Worm (Caenorhabditis elegans): Measurements from ENCODE around the gene F42A10.5.

The F42A10.5 gene

DNA sequence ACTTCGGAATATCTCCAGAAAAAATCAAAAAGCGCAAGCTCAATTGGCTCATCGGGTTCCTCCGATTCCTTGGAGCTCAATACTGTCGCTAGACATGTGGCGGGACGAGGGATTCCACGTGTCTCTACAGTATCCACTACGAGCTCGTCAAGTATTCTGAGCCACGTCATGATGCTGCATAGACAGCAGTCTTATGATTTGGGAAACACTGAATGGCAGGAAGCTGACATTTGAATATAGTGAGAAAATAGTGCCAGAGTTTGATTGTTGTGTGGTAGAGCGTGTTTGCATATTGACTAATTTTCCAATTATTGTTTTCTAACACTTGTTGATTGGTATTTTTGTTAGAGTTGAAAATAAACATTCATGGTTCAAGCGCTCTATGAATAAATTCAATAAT, 9.9 kb downstream of the F42A10.5 start:
- TF ChIP-seq cog-1 (tag; optimal IDR thresholded peaks at IDR 0.05) (no peak), ztf-29 (GFP tag; IDR thresholded peaks at IDR 0.05) (no peak), klf-2 (GFP tag; conservative IDR thresholded peaks at IDR 0.05) (no peak), ref-1 (GFP tag; conservative IDR thresholded peaks at IDR 0.05) (no peak), med-1 (GFP tag; optimal IDR thresholded peaks at IDR 0.05; ENCODE audit: insufficient read depth) (no peak), T22C8.4 (GFP tag; IDR thresholded peaks at IDR 0.05) (no peak), flt-1 (GFP tag; IDR thresholded peaks at IDR 0.05) (no peak), ztf-23 (GFP tag; IDR thresholded peaks at IDR 0.05) (no peak), tab-1 (GFP tag; IDR thresholded peaks at IDR 0.05) (no peak)

DNA sequence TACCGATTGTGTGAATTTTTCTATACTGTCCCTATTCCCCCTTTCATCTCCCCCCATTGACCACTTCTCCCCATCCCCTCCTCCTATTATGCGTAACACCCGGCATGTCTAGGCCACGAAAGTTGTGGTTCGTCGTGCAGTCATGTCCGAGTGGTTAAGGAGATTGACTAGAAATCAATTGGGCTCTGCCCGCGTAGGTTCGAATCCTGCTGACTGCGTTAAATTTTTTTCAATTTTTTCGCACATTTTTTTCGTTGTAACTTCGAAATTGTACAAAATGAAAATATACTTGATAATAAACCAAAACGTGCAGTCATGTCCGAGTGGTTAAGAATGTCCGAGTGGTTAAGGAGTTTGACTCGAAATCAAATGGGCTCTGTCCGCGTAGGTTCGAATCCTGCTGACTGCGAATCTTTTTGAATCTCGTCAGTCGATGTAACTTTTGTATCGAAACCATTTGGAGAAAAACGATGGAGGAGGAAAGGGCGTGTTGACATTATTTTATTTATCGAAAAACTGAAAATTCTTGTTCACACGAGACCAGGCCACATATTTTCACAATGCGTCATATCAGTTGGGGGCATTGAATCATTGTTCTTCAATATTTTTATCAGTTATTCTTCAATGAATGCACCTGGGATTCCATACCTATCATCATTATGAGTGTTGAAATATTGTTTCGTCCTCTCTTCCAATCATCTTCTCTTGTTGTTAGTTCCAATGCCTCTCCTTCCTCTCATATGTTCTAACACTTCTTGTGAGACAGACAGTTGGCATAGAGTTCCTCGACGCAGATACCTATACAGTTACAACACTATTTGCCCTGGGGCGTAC, 14.4 kb downstream of the F42A10.5 start, which contains the start of gene nfm-1:
TSS of gene nfm-1 (plus strand) at position 812 of the 834 bp plus-strand sequence.
- TF ChIP-seq ztf-23 (GFP tag; IDR thresholded peaks at IDR 0.05) = peak; percentile 95
- TF ChIP-seq klf-2 (GFP tag; conservative IDR thresholded peaks at IDR 0.05) = peak; percentile 88
- TF ChIP-seq ref-1 (GFP tag; conservative IDR thresholded peaks at IDR 0.05) = peak; percentile 89
- peak; percentile 89 for TF ChIP-seq cog-1 (tag; optimal IDR thresholded peaks at IDR 0.05)
- peak; percentile 93 for TF ChIP-seq tab-1 (GFP tag; IDR thresholded peaks at IDR 0.05)
- peak; percentile 90 for TF ChIP-seq T22C8.4 (GFP tag; IDR thresholded peaks at IDR 0.05)
- TF ChIP-seq ztf-29 (GFP tag; IDR thresholded peaks at IDR 0.05) = peak; percentile 95
- TF ChIP-seq flt-1 (GFP tag; IDR thresholded peaks at IDR 0.05) = peak; percentile 96
- peak; percentile 60 for TF ChIP-seq med-1 (GFP tag; optimal IDR thresholded peaks at IDR 0.05; ENCODE audit: insufficient read depth)

DNA sequence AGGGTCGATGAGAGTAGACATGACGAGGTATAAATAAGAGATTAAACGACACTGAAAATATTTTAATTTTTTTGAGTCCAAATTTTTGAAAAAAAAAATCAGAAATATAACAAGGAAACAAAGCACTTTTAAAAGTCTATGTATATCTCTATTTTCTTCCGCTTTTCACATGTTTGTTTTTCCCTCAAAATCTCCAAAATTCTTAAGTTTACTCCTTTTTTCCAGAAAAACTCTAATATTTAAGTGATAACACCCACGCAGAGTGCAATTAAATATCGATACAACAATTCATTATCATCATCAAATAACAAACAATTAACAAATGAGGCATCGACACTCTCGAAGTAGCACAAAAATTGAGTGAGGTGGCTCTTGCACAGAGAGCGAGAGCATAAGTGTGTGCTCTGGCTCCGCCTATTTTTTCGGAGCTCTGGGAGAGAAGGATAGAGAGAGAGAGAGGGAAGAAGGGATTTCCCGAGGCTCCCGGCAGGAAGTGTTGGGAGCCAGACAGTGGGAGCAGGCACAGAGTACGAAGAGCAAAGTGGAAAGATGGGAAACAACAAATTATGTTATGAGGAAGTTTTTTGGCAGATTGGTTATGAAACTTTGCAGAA, 15.5 kb downstream of the F42A10.5 start, which contains the start of gene anmt-2:
TSS of gene anmt-2 (minus strand) at position 51 of the 614 bp plus-strand sequence.
- TF ChIP-seq tab-1 (GFP tag; IDR thresholded peaks at IDR 0.05) = no peak

DNA sequence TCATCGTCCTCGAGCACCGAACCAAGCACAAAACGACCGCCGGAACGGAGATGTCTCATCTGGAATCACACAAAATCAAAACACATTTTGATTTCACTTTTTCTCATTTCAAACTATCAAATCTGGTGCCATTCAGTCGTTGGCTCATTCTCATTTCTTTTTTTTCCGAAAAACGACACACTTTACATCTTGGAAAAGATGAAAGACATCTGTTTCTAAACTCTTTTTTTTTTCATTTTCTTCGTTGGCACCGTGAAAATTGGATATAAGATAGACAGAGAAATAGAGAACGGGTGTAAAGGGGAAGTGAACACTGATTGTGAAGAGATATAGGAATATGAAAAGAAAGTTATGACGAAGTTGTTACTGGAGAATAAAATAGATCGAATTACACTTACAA, 17.5 kb downstream of the F42A10.5 start:
- TF ChIP-seq med-1 (GFP tag; optimal IDR thresholded peaks at IDR 0.05; ENCODE audit: insufficient read depth) (no peak), klf-2 (GFP tag; conservative IDR thresholded peaks at IDR 0.05) (no peak), T22C8.4 (GFP tag; IDR thresholded peaks at IDR 0.05) (no peak), cog-1 (tag; optimal IDR thresholded peaks at IDR 0.05) (no peak), flt-1 (GFP tag; IDR thresholded peaks at IDR 0.05) (no peak), ztf-29 (GFP tag; IDR thresholded peaks at IDR 0.05) (no peak), ref-1 (GFP tag; conservative IDR thresholded peaks at IDR 0.05) (no peak), tab-1 (GFP tag; IDR thresholded peaks at IDR 0.05) (no peak)

DNA sequence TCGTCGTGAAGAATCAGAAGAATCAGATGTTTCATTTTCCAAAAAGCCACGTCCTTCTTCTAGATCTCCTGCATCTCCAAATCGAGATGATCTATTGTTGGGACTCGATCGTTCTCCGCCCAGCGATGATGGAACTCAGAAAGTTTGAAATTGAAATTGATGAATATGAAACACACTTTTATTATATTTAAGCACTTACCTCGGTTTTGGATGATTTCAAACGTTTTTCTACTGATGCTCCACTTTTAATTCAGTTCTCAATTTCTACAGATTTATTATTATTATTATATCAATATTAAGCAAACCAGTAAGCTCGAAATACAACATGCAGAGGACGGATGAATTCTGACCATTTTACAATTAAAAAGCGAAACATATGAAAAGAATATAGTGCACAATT, 18.7 kb downstream of the F42A10.5 start:
- no peak for TF ChIP-seq tab-1 (GFP tag; IDR thresholded peaks at IDR 0.05)
- no peak for TF ChIP-seq T22C8.4 (GFP tag; IDR thresholded peaks at IDR 0.05)
- no peak for TF ChIP-seq flt-1 (GFP tag; IDR thresholded peaks at IDR 0.05)
- no peak for TF ChIP-seq klf-2 (GFP tag; conservative IDR thresholded peaks at IDR 0.05)
- no peak for TF ChIP-seq ref-1 (GFP tag; conservative IDR thresholded peaks at IDR 0.05)
- TF ChIP-seq ztf-29 (GFP tag; IDR thresholded peaks at IDR 0.05) = no peak
- no peak for TF ChIP-seq cog-1 (tag; optimal IDR thresholded peaks at IDR 0.05)
- no peak for TF ChIP-seq med-1 (GFP tag; optimal IDR thresholded peaks at IDR 0.05; ENCODE audit: insufficient read depth)
- TF ChIP-seq ztf-23 (GFP tag; IDR thresholded peaks at IDR 0.05) = no peak

DNA sequence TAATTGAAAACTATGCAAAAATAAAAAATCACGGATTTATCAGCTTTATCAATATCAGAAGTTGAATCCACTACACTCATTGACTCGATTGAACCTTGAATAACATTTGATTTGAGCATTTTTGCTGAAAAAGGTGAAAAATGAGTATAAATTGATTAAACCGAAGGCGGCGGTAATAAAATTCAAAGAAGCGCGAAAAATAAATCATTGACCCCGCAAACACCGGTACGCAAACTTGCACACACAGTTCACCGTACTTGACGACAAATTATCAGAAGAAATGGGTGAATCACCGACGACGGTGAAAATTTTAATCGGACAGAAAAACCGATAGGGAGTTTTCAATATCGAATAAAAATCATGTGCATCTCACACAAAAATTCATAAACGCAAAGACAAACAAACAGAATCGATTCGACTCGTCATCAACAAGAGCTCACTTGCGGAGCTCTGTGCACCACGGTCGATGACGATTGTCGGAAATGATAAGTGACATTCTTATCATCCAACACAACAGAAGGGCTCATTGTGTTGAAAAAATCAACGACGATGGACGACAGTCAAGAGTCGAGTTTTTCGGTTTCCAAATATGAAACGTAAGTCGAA, 23.7 kb downstream of the F42A10.5 start, which contains the start of the genes wht-7 and Y42G9A.1:
TSS of gene wht-7 (minus strand) at position 131 of the 606 bp plus-strand sequence.
TSS of gene Y42G9A.1 (plus strand) at position 495 of the 606 bp plus-strand sequence.
- TF ChIP-seq ztf-29 (GFP tag; IDR thresholded peaks at IDR 0.05) = no peak
- TF ChIP-seq med-1 (GFP tag; optimal IDR thresholded peaks at IDR 0.05; ENCODE audit: insufficient read depth) = no peak
- TF ChIP-seq ref-1 (GFP tag; conservative IDR thresholded peaks at IDR 0.05) = no peak
- no peak for TF ChIP-seq tab-1 (GFP tag; IDR thresholded peaks at IDR 0.05)
- no peak for TF ChIP-seq flt-1 (GFP tag; IDR thresholded peaks at IDR 0.05)
- TF ChIP-seq T22C8.4 (GFP tag; IDR thresholded peaks at IDR 0.05) = no peak
- TF ChIP-seq klf-2 (GFP tag; conservative IDR thresholded peaks at IDR 0.05) = no peak
- no peak for TF ChIP-seq ztf-23 (GFP tag; IDR thresholded peaks at IDR 0.05)

DNA sequence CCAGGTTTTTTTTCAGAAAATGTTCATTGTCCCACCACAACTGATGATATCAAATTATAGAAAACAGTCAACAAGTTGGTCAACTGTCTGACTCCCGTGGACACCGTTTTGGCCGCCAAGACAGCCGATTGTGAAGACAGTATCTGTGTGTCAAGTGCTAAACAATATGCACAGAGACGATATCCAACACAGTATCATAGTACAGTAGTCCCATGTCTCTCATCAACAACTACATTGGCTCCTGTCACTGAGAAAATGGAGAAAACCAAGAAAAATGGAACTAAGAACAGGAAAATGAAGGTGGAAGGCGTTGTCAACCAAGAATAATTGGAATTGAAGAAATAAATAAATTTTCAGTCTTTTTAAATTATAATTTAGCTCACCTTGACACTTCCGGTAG, 24.6 kb downstream of the F42A10.5 start:
- TF ChIP-seq flt-1 (GFP tag; IDR thresholded peaks at IDR 0.05) (no peak), med-1 (GFP tag; optimal IDR thresholded peaks at IDR 0.05; ENCODE audit: insufficient read depth) (no peak), ztf-23 (GFP tag; IDR thresholded peaks at IDR 0.05) (no peak), klf-2 (GFP tag; conservative IDR thresholded peaks at IDR 0.05) (no peak), ref-1 (GFP tag; conservative IDR thresholded peaks at IDR 0.05) (no peak), ztf-29 (GFP tag; IDR thresholded peaks at IDR 0.05) (no peak), tab-1 (GFP tag; IDR thresholded peaks at IDR 0.05) (no peak), cog-1 (tag; optimal IDR thresholded peaks at IDR 0.05) (no peak), T22C8.4 (GFP tag; IDR thresholded peaks at IDR 0.05) (no peak)

DNA sequence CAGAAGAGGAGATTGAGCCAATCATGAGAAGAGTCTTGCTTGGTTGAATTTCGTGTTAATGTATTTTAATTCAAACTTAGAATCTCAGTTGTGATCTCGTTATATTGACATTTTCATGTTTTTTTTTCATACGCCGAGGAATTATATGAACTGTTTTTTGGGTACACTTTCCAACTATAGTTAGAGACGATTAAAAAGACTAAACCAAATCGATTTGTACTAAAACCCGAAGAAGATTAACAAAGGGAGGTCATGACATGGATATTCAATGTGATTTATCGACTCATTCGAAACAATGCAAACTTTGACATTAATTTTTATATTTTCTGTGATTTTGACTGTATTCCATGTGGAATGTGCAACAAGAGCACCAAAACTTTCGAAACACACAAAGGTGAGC, 25.4 kb downstream of the F42A10.5 start, which contains the start of gene Y42G9A.2:
TSS of gene Y42G9A.2 (plus strand) at position 284 of the 400 bp plus-strand sequence.
- TF ChIP-seq ztf-23 (GFP tag; IDR thresholded peaks at IDR 0.05) (no peak), flt-1 (GFP tag; IDR thresholded peaks at IDR 0.05) (no peak), klf-2 (GFP tag; conservative IDR thresholded peaks at IDR 0.05) (no peak), cog-1 (tag; optimal IDR thresholded peaks at IDR 0.05) (no peak), T22C8.4 (GFP tag; IDR thresholded peaks at IDR 0.05) (no peak), ref-1 (GFP tag; conservative IDR thresholded peaks at IDR 0.05) (no peak), ztf-29 (GFP tag; IDR thresholded peaks at IDR 0.05) (no peak), med-1 (GFP tag; optimal IDR thresholded peaks at IDR 0.05; ENCODE audit: insufficient read depth) (no peak), tab-1 (GFP tag; IDR thresholded peaks at IDR 0.05) (no peak)

DNA sequence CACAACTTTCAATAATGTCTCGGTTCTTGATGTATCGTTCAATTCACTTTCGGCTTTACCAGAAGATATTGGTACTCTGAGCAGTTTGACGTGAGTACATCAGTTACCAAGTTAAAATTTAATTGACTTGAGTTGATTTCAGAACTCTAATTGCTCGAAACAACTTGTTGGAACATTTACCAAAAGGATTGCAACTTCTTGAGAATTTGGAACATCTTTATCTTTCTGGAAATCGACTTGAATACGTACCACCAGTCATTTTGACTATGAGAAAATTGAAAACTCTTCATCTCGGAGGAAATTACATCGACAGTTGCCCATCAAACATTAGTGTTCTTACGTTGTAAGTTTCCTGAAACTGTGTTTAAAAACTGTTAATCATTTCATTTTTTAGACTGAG, 26.5 kb downstream of the F42A10.5 start:
- TF ChIP-seq ref-1 (GFP tag; conservative IDR thresholded peaks at IDR 0.05) (no peak), flt-1 (GFP tag; IDR thresholded peaks at IDR 0.05) (no peak), ztf-23 (GFP tag; IDR thresholded peaks at IDR 0.05) (no peak), T22C8.4 (GFP tag; IDR thresholded peaks at IDR 0.05) (no peak), klf-2 (GFP tag; conservative IDR thresholded peaks at IDR 0.05) (no peak), cog-1 (tag; optimal IDR thresholded peaks at IDR 0.05) (no peak), med-1 (GFP tag; optimal IDR thresholded peaks at IDR 0.05; ENCODE audit: insufficient read depth) (no peak)
